Worm (Caenorhabditis elegans) whole organism, L3 larva: ENCODE data around the gene H12D21.5.

Experiments used
- ZK546.5 ChIP-seq: sonication (generic microtip); optimal IDR thresholded peaks from 2 replicates; lab custom pipeline; 2017; ENCODE audit warnings: missing biosample characterization, missing genetic modification characterization
- ama-1 ChIP-seq: fragments of 150-350 bp; optimal IDR thresholded peaks from 2 replicates; lab custom pipeline; 2018
- ceh-16 ChIP-seq: sonication (generic microtip); optimal IDR thresholded peaks from 2 replicates; lab custom pipeline; 2017; ENCODE audit warnings: missing biosample characterization, missing genetic modification characterization
- ceh-28 ChIP-seq: fragments of 150-350 bp; optimal IDR thresholded peaks from 2 replicates; lab custom pipeline; 2014; ENCODE audit warnings: missing biosample characterization, missing genetic modification reagents, missing genetic modification characterization
- ceh-82 ChIP-seq: fragments of 150-350 bp; optimal IDR thresholded peaks from 2 replicates; lab custom pipeline; 2014; ENCODE audit warnings: missing biosample characterization, missing genetic modification characterization
- daf-12 ChIP-seq: fragments of 150-350 bp; optimal IDR thresholded peaks from 2 replicates; lab custom pipeline; 2014; ENCODE audit warnings: missing biosample characterization, missing genetic modification reagents, missing genetic modification characterization
- egl-27 ChIP-seq: sonication (generic microtip); optimal IDR thresholded peaks from 4 replicates; lab custom pipeline; 2017; ENCODE audit warnings: missing biosample characterization, missing genetic modification reagents, missing genetic modification characterization
- egl-5 ChIP-seq: fragments of 150-350 bp; optimal IDR thresholded peaks from 2 replicates; lab custom pipeline; 2017; ENCODE audit warnings: missing biosample characterization, missing genetic modification reagents, missing genetic modification characterization, inconsistent platforms
- elt-1 ChIP-seq: fragments of 150-350 bp; optimal IDR thresholded peaks from 2 replicates; lab custom pipeline; 2014; ENCODE audit warnings: missing biosample characterization, missing genetic modification characterization
- elt-3 ChIP-seq, 3 experiments: fragments of 150-350 bp in 1 of 3; sonication (generic microtip) in 2 of 3; optimal IDR thresholded peaks; 2 replicates in 2 of 3; 4 replicates in 1 of 3; lab custom pipeline; 2014 to 2017; ENCODE audit warnings: missing biosample characterization in 3 of 3, missing genetic modification characterization in 3 of 3
- fkh-10 ChIP-seq: sonication (generic microtip); optimal IDR thresholded peaks from 2 replicates; lab custom pipeline; 2017; ENCODE audit warnings: missing biosample characterization, missing genetic modification reagents, missing genetic modification characterization
- fos-1 ChIP-seq: fragments of 150-350 bp; optimal IDR thresholded peaks from 2 replicates; lab custom pipeline; 2014; ENCODE audit warnings: missing biosample characterization, missing genetic modification characterization
- hmg-11 ChIP-seq: sonication (generic microtip); optimal IDR thresholded peaks from 2 replicates; lab custom pipeline; 2016; ENCODE audit warnings: missing genetic modification characterization, missing compliant biosample characterization
- lin-15B ChIP-seq: fragments of 150-350 bp; optimal IDR thresholded peaks from 2 replicates; lab custom pipeline; 2014; ENCODE audit warnings: missing biosample characterization, missing genetic modification characterization
- lin-39 ChIP-seq: fragments of 150-350 bp; optimal IDR thresholded peaks from 2 replicates; lab custom pipeline; 2018; ENCODE audit warnings: missing biosample characterization, missing genetic modification reagents, missing genetic modification characterization
- mml-1 ChIP-seq: fragments of 150-350 bp; sonication (generic microtip); optimal IDR thresholded peaks from 3 replicates; lab custom pipeline; 2014; ENCODE audit warnings: missing biosample characterization, missing genetic modification characterization
- nhr-11 ChIP-seq: fragments of 150-350 bp; optimal IDR thresholded peaks from 2 replicates; lab custom pipeline; 2014; ENCODE audit warnings: missing biosample characterization, missing genetic modification characterization
- nhr-12 ChIP-seq: fragments of 150-350 bp; optimal IDR thresholded peaks from 2 replicates; lab custom pipeline; 2014; ENCODE audit warnings: missing biosample characterization, missing genetic modification characterization
- nhr-237 ChIP-seq: fragments of 150-350 bp; optimal IDR thresholded peaks from 2 replicates; lab custom pipeline; 2014; ENCODE audit warnings: missing biosample characterization, missing genetic modification characterization
- nhr-25 ChIP-seq: sonication (generic microtip); optimal IDR thresholded peaks from 2 replicates; lab custom pipeline; 2017; ENCODE audit warnings: missing biosample characterization, missing genetic modification characterization
- nhr-28 ChIP-seq: fragments of 150-350 bp; optimal IDR thresholded peaks from 2 replicates; lab custom pipeline; 2014; ENCODE audit warnings: missing biosample characterization, missing genetic modification characterization
- nhr-67 ChIP-seq: fragments of 150-350 bp; optimal IDR thresholded peaks from 2 replicates; lab custom pipeline; 2014; ENCODE audit warnings: missing biosample characterization, missing genetic modification characterization
- pha-4 ChIP-seq: fragments of 150-350 bp; optimal IDR thresholded peaks from 2 replicates; lab custom pipeline; 2014; ENCODE audit warnings: missing biosample characterization, missing genetic modification reagents, missing genetic modification characterization
- pqm-1 ChIP-seq: fragments of 150-350 bp; optimal IDR thresholded peaks from 2 replicates; lab custom pipeline; 2017; ENCODE audit warnings: missing biosample characterization, missing genetic modification characterization, inconsistent platforms
- skn-1 ChIP-seq: fragments of 150-350 bp; optimal IDR thresholded peaks from 2 replicates; lab custom pipeline; 2014; ENCODE audit warnings: missing biosample characterization, missing genetic modification characterization
- snpc-4 ChIP-seq: fragments of 150-350 bp; optimal IDR thresholded peaks from 2 replicates; lab custom pipeline; 2014; ENCODE audit warnings: missing biosample characterization, missing genetic modification characterization
- tbx-2 ChIP-seq: sonication (generic microtip); optimal IDR thresholded peaks from 2 replicates; lab custom pipeline; 2016; ENCODE audit warnings: mild to moderate bottlenecking, missing genetic modification characterization, missing compliant biosample characterization
- unc-39 ChIP-seq: sonication (generic microtip); optimal IDR thresholded peaks from 4 replicates; lab custom pipeline; 2017; ENCODE audit warnings: missing biosample characterization, missing genetic modification characterization
- ztf-11 ChIP-seq: fragments of 150-350 bp; optimal IDR thresholded peaks from 2 replicates; lab custom pipeline; 2014; ENCODE audit warnings: missing biosample characterization, missing genetic modification characterization
- ztf-4 ChIP-seq: fragments of 150-350 bp; optimal IDR thresholded peaks from 2 replicates; lab custom pipeline; 2014; ENCODE audit warnings: missing biosample characterization, missing genetic modification characterization

The H12D21.5 gene

ce11 chrV:14930168-14930567, 36.4 kb downstream of the H12D21.5 start (continued):
- TF ChIP-seq elt-3 (tag; optimal IDR thresholded peaks at IDR 0.05; lab: Kevin White, UChicago) (no peak), snpc-4 (tag; lab: Kevin White, UChicago) (peak; percentile 24), egl-5 (tag; lab: Kevin White, UChicago) (peak; percentile 13), mml-1 (no peak), nhr-28 (tag; lab: Kevin White, UChicago) (no peak), ZK546.5 (tag; lab: Kevin White, UChicago) (no peak), lin-39 (peak; percentile 65), egl-27 (tag; lab: Kevin White, UChicago) (no peak)

- no peak for TF ChIP-seq unc-39
- no peak for TF ChIP-seq ztf-11
- no peak for TF ChIP-seq hmg-11
- TF ChIP-seq mml-1 = no peak
- TF ChIP-seq pha-4 (tag; lab: Kevin White, UChicago) = no peak
- TF ChIP-seq ceh-82 (tag; lab: Kevin White, UChicago) = no peak
- no peak for TF ChIP-seq ama-1 (lab: Kevin White, UChicago)
- no peak for TF ChIP-seq ztf-4 (tag; lab: Kevin White, UChicago)
- no peak for TF ChIP-seq daf-12 (tag; lab: Kevin White, UChicago)
- TF ChIP-seq skn-1 (tag; lab: Kevin White, UChicago) = no peak
- TF ChIP-seq nhr-12 (tag; lab: Kevin White, UChicago) = no peak
- no peak for TF ChIP-seq elt-1
- no peak for TF ChIP-seq nhr-11 (tag; lab: Kevin White, UChicago)
- no peak for TF ChIP-seq fkh-10 (GFP tag; lab: Kevin White, UChicago)
- TF ChIP-seq ceh-16 = no peak
- TF ChIP-seq fos-1 (tag; lab: Kevin White, UChicago) = no peak
Observed at ce11 chrV:14933450-14934218, 39.8 kb downstream of the H12D21.5 start.

ce11 chrV:14936587-14936986, 42.8 kb downstream of the H12D21.5 start, which contains the start of gene C30G7.2:
C30G7.2 (plus strand) TSS chrV:14936887.
- TF ChIP-seq daf-12 (tag; lab: Kevin White, UChicago) (no peak), tbx-2 (tag; lab: Kevin White, UChicago) (no peak), nhr-67 (tag; lab: Kevin White, UChicago) (no peak), nhr-25 (tag; lab: Kevin White, UChicago) (no peak), nhr-12 (tag; lab: Kevin White, UChicago) (no peak), pha-4 (tag; lab: Kevin White, UChicago) (no peak), ceh-82 (tag; lab: Kevin White, UChicago) (no peak), unc-39 (no peak), snpc-4 (tag; lab: Kevin White, UChicago) (no peak), ama-1 (lab: Kevin White, UChicago) (no peak), lin-15B (tag; lab: Kevin White, UChicago) (no peak), ztf-11 (no peak)

ce11 chrV:14942898-14943297, 49.1 kb downstream of the H12D21.5 start:
- TF ChIP-seq pqm-1 = no peak

- no peak for TF ChIP-seq mml-1
- TF ChIP-seq pha-4 (tag; lab: Kevin White, UChicago) = no peak
- peak; percentile 67 for TF ChIP-seq ceh-28
- no peak for TF ChIP-seq elt-1
- TF ChIP-seq nhr-237 (tag; lab: Kevin White, UChicago) = no peak
- TF ChIP-seq, all 47 proteins: peak for 1
Observed at ce11 chrV:14943774-14944173, 50.0 kb downstream of the H12D21.5 start.
